Fruit fly (Drosophila melanogaster): ENCODE results near the gene naz.

The naz gene

DNA sequence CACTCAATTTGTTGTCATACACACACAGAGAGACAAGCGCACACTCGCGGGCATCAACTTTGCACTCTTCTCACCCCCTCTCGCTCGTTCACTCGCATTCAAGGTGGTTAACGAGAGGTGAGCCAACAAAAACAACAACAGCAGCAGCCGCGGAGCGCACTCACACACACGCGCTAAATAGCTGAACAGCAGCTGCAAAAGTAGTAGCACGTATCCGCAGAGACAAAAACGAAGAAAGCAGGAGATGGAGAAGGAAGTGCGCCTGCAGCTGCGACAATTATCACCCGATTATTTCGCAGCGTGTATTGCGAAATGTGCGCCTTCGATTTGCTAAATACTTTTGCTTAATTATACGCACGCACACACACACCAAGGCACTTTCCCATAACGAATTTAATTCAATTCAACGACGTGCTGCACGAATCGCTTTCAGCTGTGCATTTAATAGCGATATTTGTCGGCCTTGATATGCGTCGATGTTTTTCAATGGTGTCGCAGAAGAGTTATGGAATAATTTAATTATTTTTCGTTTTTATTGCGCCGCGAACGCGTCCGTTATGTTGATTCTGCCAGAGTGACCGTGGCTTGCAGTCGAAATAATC is 30.3 kb downstream of the naz start:
- TF ChIP-seq abd-A (tag; optimal IDR thresholded peaks at IDR 0.05) (peak; percentile 46), Drgx (GFP tag; IDR thresholded peaks at IDR 0.05) (peak; percentile 60), caup (GFP tag; optimal IDR thresholded peaks at IDR 0.05; ENCODE audit: severe bottlenecking) (peak; percentile 60), CG3407 (GFP tag; optimal IDR thresholded peaks at IDR 0.05) (no peak), ac (GFP tag; optimal IDR thresholded peaks at IDR 0.05) (peak; percentile 89), cas (GFP tag; IDR thresholded peaks at IDR 0.05) (no peak), CG12769 (tag; optimal IDR thresholded peaks at IDR 0.05) (peak; percentile 16), CG2199 (GFP tag; IDR thresholded peaks at IDR 0.05) (peak; percentile 76; the same call in 2 of the 3 replicates), CG7786 (GFP tag; optimal IDR thresholded peaks at IDR 0.05) (no peak), otp (GFP tag; IDR thresholded peaks at IDR 0.05) (peak; percentile 70; the same call in 1 of the 3 replicates), CG8478 (optimal IDR thresholded peaks at IDR 0.05) (peak; percentile 12), croc (GFP tag; conservative IDR thresholded peaks at IDR 0.05) (no peak), ara (GFP tag; IDR thresholded peaks at IDR 0.05) (no peak), CG14965 (GFP tag; optimal IDR thresholded peaks at IDR 0.05; ENCODE audit: borderline replicate concordance) (no peak), hb (GFP tag; IDR thresholded peaks at IDR 0.05; ENCODE audit: partially characterized antibody) (no peak), sqz (GFP tag; optimal IDR thresholded peaks at IDR 0.05) (peak; percentile 8), Med (GFP tag) (peak; percentile 92), oc (tag; optimal IDR thresholded peaks at IDR 0.05) (no peak), CG4282 (GFP tag; optimal IDR thresholded peaks at IDR 0.05) (peak; percentile 13), CG13296 (GFP tag; optimal IDR thresholded peaks at IDR 0.05) (peak; percentile 28), CG14710 (tag; optimal IDR thresholded peaks at IDR 0.05) (no peak), CG8944 (GFP tag; optimal IDR thresholded peaks at IDR 0.05) (no peak), CG4360 (GFP tag; IDR thresholded peaks at IDR 0.05) (peak; percentile 95), peb (GFP tag; IDR thresholded peaks at IDR 0.05) (peak; percentile 20; the same call in 1 of the 2 replicates), Six4 (GFP tag; optimal IDR thresholded peaks at IDR 0.05) (no peak), CG11695 (GFP tag; IDR thresholded peaks at IDR 0.05) (0 out of 3 replicates have a peak, but pooled peaks have one; percentile 1), cg (GFP tag; optimal IDR thresholded peaks at IDR 0.05) (peak; percentile 94), prd (optimal IDR thresholded peaks at IDR 0.05) (no peak), prd (GFP tag; IDR thresholded peaks at IDR 0.05) (peak; percentile 58), ems (GFP tag; optimal IDR thresholded peaks at IDR 0.05) (peak; percentile 22), Eip74EF (GFP tag; optimal IDR thresholded peaks at IDR 0.05) (no peak), rib (GFP tag; IDR thresholded peaks at IDR 0.05) (peak; percentile 84), Xbp1 (GFP tag; optimal IDR thresholded peaks at IDR 0.05) (no peak), ewg (GFP tag; optimal IDR thresholded peaks at IDR 0.05) (peak; percentile 59), Ptx1 (GFP tag; IDR thresholded peaks at IDR 0.05) (0 out of 2 replicates have a peak, but pooled peaks have one; percentile 23), her (GFP tag; optimal IDR thresholded peaks at IDR 0.05) (peak; percentile 38), CG2678 (tag; optimal IDR thresholded peaks at IDR 0.05) (peak; percentile 2), tap (tag; optimal IDR thresholded peaks at IDR 0.05) (no peak), CG6654 (GFP tag; optimal IDR thresholded peaks at IDR 0.05) (no peak), CG34422 (GFP tag; IDR thresholded peaks at IDR 0.05) (peak; percentile 80; the same call in 2 of the 3 replicates), crol (GFP tag; IDR thresholded peaks at IDR 0.05) (peak; percentile 96), da (GFP tag; optimal IDR thresholded peaks at IDR 0.05) (peak; percentile 41), CG6254 (GFP tag; optimal IDR thresholded peaks at IDR 0.05) (no peak), fd96Cb (tag; optimal IDR thresholded peaks at IDR 0.05) (no peak), ttk (GFP tag; IDR thresholded peaks at IDR 0.05) (peak; percentile 39; the same call in 1 of the 2 replicates), cwo (GFP tag; optimal IDR thresholded peaks at IDR 0.05) (peak; percentile 34), CG7839 (tag; optimal IDR thresholded peaks at IDR 0.05) (peak; percentile 4), CG7928 (GFP tag; optimal IDR thresholded peaks at IDR 0.05) (no peak), Meics (GFP tag; optimal IDR thresholded peaks at IDR 0.05) (peak; percentile 31), CG2889 (GFP tag; IDR thresholded peaks at IDR 0.05) (0 out of 3 replicates have a peak, but pooled peaks have one; percentile 26)

Measured in whole organism, embryonic.